Worm (Caenorhabditis elegans): ENCODE measurements around the gene ttx-1.

Gene ttx-1

DNA sequence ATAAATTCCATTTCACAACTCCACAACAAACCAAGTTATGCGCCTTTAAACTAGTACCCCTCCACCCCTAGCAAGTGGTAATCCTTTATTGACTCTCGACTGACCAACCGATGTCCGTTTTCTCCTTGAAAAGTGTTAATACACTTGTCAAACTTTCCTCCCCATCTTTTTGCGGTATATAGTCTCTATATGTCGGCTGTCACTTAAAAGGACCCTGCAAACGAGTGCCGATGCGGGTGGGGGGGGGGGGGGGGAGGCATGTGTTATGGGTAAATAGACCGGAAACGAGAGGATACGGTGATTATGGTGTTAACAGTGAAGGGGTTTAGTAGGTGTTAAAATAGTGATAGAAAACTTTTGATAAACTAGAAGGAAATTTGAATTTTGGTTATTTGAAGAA lies 1.1 kb upstream of the ttx-1 start:
- TF ChIP-seq hlh-4 (tag; optimal IDR thresholded peaks at IDR 0.05) (no peak), tbx-2 (tag; optimal IDR thresholded peaks at IDR 0.05) (no peak), aha-1 (tag; optimal IDR thresholded peaks at IDR 0.05) (no peak), zip-4 (GFP tag; optimal IDR thresholded peaks at IDR 0.05) (no peak), unc-30 (tag; optimal IDR thresholded peaks at IDR 0.05) (no peak), elt-3 (tag; optimal IDR thresholded peaks at IDR 0.05) (no peak), fkh-10 (GFP tag; optimal IDR thresholded peaks at IDR 0.05) (no peak), jun-1 (tag; optimal IDR thresholded peaks at IDR 0.05) (no peak), ceh-82 (tag; optimal IDR thresholded peaks at IDR 0.05) (no peak), blmp-1 (tag; optimal IDR thresholded peaks at IDR 0.05) (no peak), dpl-1 (GFP tag; optimal IDR thresholded peaks at IDR 0.05) (no peak), ceh-90 (tag; optimal IDR thresholded peaks at IDR 0.05) (no peak), egl-27 (tag; optimal IDR thresholded peaks at IDR 0.05) (no peak), elt-2 (tag; optimal IDR thresholded peaks at IDR 0.05) (no peak), xbp-1 (tag; optimal IDR thresholded peaks at IDR 0.05) (no peak), zag-1 (tag; optimal IDR thresholded peaks at IDR 0.05) (no peak)

DNA sequence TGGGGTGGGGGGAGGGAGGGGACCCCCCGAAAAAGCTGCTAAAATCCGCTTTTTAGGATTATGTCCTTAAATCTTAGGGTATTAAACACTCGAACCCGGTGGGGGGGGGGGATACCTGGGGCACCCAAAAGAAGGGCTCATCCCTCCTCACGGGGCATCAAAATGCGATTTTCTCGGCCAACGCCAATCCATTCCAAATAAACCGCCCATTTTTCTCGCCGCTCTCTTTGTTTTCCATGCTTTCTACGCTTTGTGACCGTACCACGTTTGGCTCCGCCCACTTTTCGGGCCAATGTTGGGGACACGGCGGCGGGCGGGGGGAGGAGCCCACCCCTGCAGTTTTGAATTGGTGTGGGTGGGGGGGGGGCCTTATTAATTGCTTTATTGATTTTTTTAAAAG lies 2.5 kb downstream of the ttx-1 start:
- TF ChIP-seq nhr-19 (GFP tag; conservative IDR thresholded peaks at IDR 0.05): 0 out of 2 replicates have a peak, but pooled peaks have one; percentile 11
- peak; percentile 61 for TF ChIP-seq nhr-85 (tag)
- 0 out of 2 replicates have a peak, but pooled peaks have one; percentile 20 for TF ChIP-seq grh-1 (GFP tag; IDR thresholded peaks at IDR 0.05)
- no peak for TF ChIP-seq ceh-8 (GFP tag; optimal IDR thresholded peaks at IDR 0.05)
- peak in 1 of 2 experiments; percentile 34 for TF ChIP-seq lsy-2 (tag; optimal IDR thresholded peaks at IDR 0.05)
- TF ChIP-seq nhr-84 (tag; optimal IDR thresholded peaks at IDR 0.05): no peak
- no peak for TF ChIP-seq efl-1 (optimal IDR thresholded peaks at IDR 0.05)
- TF ChIP-seq efl-1 (GFP tag; optimal IDR thresholded peaks at IDR 0.05 in 1 of 2): peak in 1 of 2 experiments; percentile 79
- TF ChIP-seq aha-1 (tag; optimal IDR thresholded peaks at IDR 0.05): no peak

DNA sequence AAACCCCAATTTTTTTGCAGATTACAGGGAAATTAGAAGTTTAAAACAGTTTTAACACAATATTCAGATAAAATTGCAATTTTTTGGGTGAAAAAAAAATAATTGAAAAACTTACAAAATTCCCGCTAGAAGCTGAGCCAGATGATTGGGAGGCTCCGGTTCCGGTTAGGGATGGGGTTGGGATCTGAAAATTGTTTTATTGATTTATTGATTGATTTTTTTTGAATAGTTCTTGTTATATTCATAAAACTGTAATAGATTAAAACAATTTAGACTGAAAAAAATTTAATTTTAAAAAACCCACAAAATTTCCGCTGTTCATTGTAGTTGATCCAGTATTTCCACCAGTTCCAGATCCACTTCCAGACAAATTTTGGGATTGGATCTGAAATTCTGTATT lies 4.6 kb downstream of the ttx-1 start:
- TF ChIP-seq ceh-90 (tag; optimal IDR thresholded peaks at IDR 0.05) (no peak), sup-37 (GFP tag; optimal IDR thresholded peaks at IDR 0.05) (no peak), efl-1 (optimal IDR thresholded peaks at IDR 0.05) (no peak), efl-1 (GFP tag; optimal IDR thresholded peaks at IDR 0.05 in 1 of 2) (peak in 1 of 2 experiments; percentile 5)

DNA sequence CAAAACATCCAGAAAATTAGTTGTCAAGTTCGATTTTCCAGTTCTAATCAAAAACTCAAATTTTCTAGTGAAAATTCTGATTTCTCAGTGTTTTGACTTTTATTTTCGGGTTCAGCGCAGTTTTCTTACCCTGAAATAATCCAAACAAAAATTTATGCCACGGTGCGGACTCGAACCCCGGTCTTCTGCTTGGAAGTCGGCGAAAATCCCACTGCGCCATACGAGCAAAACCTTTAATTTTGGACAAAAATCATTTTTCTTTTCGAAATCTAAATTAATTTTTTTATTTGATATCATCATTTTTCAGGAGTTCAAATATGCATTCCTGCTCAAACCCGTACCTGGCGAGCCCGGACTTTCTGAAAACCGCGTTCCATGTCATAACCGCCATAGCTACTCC lies 14.9 kb downstream of the ttx-1 start, which contains the start of gene srh-233:
TSS of gene srh-233 (plus strand) at position 301 of the 400 bp plus-strand sequence.
- TF ChIP-seq nhr-12 (tag; optimal IDR thresholded peaks at IDR 0.05): no peak
- TF ChIP-seq unc-130 (tag; optimal IDR thresholded peaks at IDR 0.05): no peak
- no peak for TF ChIP-seq jun-1 (tag; optimal IDR thresholded peaks at IDR 0.05)
- no peak for TF ChIP-seq nhr-85 (tag)
- no peak for TF ChIP-seq rnt-1 (tag; optimal IDR thresholded peaks at IDR 0.05)
- no peak for TF ChIP-seq Y116A8C.19 (tag; optimal IDR thresholded peaks at IDR 0.05; ENCODE audit: borderline replicate concordance)
- TF ChIP-seq lin-13 (GFP tag; optimal IDR thresholded peaks at IDR 0.05): no peak
- no peak for TF ChIP-seq sptf-1 (tag; optimal IDR thresholded peaks at IDR 0.05)
- no peak for TF ChIP-seq irx-1 (tag; optimal IDR thresholded peaks at IDR 0.05)
- TF ChIP-seq C16A3.4 (tag; optimal IDR thresholded peaks at IDR 0.05): no peak
- TF ChIP-seq unc-86 (tag; optimal IDR thresholded peaks at IDR 0.05): no peak
- TF ChIP-seq ces-1 (GFP tag; optimal IDR thresholded peaks at IDR 0.05): no peak

DNA sequence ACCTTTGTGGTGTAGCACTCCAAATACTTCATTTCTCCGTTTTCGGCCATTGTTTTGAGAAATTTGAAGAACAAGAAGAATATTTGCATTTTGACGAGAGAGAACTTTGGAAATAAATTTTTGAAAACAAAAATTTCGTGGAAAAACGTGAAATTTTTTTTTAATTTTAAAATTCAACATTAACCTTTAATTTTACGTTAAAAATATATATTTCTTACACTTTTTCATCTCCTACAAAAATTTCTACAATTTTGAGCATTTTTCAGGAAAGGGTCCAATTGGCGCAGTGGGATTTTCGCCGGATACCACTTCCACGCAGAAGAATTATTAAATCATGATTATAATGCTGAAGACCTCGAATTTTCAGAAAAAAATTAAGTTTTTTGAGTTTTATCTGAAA lies 16.7 kb downstream of the ttx-1 start, which contains the start of gene spe-19:
TSS of gene spe-19 (minus strand) at position 101 of the 400 bp plus-strand sequence.
- no peak for TF ChIP-seq aly-2 (tag; optimal IDR thresholded peaks at IDR 0.05)
- no peak for TF ChIP-seq vab-15 (tag; optimal IDR thresholded peaks at IDR 0.05)
- TF ChIP-seq unc-98 (GFP tag; IDR thresholded peaks at IDR 0.05): no peak
